Worm (Caenorhabditis elegans) whole organism, L4/young adult: ENCODE results near the gene lem-4.

Experiments used
- W03F9.2 ChIP-seq: fragments of 150-350 bp; optimal IDR thresholded peaks from 2 replicates; lab custom pipeline; 2014; ENCODE audit warnings: missing biosample characterization, missing genetic modification characterization
- him-1 ChIP-seq: sonication (generic microtip); optimal IDR thresholded peaks from 2 replicates; lab custom pipeline; 2016; ENCODE audit warnings: missing genotype, missing genetic modification reagents, missing genetic modification characterization, missing compliant biosample characterization

DNA sequence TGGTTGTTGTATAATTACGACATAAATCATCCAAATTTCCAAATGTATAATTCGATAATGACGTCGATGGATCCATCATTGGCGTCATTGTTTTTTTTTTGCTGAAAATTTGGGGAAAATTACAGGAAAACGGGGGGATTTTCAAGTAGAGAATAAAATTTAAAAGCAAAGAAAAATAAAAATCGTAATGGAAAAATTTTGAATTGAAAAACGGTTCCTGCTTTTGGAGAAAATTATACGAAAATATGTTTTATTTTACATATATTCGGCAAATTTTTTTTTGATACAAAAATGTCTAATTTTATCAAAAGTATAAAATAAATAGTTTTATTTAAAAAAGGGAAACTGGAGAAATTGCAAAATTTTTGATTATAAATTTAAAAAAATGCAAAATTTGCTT, 29.7 kb downstream of the lem-4 start, which contains the start of gene zipt-15:
- TF ChIP-seq W03F9.2 (no peak), him-1 (tag; lab: Kevin White, UChicago) (no peak)
